Fruit fly (Drosophila melanogaster): ENCODE results near the gene LysRS.

dm6 chrX:9617598-9618076 is 9.0 kb upstream of the LysRS start:
- TF ChIP-seq CG14655 (GFP tag; optimal IDR thresholded peaks at IDR 0.05) (no peak), Pif1A (GFP tag; optimal IDR thresholded peaks at IDR 0.05) (no peak), CG17806 (tag; optimal IDR thresholded peaks at IDR 0.05) (no peak), rn (GFP tag; IDR thresholded peaks at IDR 0.05) (no peak), Ets98B (GFP tag; IDR thresholded peaks at IDR 0.05) (no peak)
